Worm (Caenorhabditis elegans): ENCODE data around the gene idhg-1.

The idhg-1 gene

ce11 chrIII:4616071-4616571 is 47.5 kb downstream of the idhg-1 start, which contains the start of gene lips-3:
lips-3 (plus strand) TSS chrIII:4616528.
- no peak for TF ChIP-seq unc-62 (GFP tag; optimal IDR thresholded peaks at IDR 0.05)
